Fruit fly (Drosophila melanogaster): ENCODE results near the gene Rcd4.

The Rcd4 gene

dm6 chr2L:8376717-8377116 is 5.9 kb upstream of the Rcd4 start, which contains the start of the genes CG13390 and CG17294 (continued):
- TF ChIP-seq klu (GFP tag; IDR thresholded peaks at IDR 0.05), result peak; percentile 99
- TF ChIP-seq Bdp1 (GFP tag; optimal IDR thresholded peaks at IDR 0.05), result peak; percentile 88
- peak; percentile 90 for TF ChIP-seq CG3995 (GFP tag; optimal IDR thresholded peaks at IDR 0.05)
- TF ChIP-seq wor (GFP tag; IDR thresholded peaks at IDR 0.05), result peak; percentile 99
- peak; percentile 99 for TF ChIP-seq CG5953 (GFP tag; IDR thresholded peaks at IDR 0.05)
- peak; percentile 91 for TF ChIP-seq CG13287 (GFP tag; IDR thresholded peaks at IDR 0.05; ENCODE audit: partially characterized antibody)
- peak; percentile 100 for TF ChIP-seq lab (GFP tag; optimal IDR thresholded peaks at IDR 0.05)
- TF ChIP-seq CG18764 (GFP tag; optimal IDR thresholded peaks at IDR 0.05), result peak; percentile 99
- peak; percentile 63 for TF ChIP-seq CG42726 (GFP tag; IDR thresholded peaks at IDR 0.05; ENCODE audit: partially characterized antibody)
- peak; percentile 87 for TF ChIP-seq CG7928 (GFP tag; optimal IDR thresholded peaks at IDR 0.05)
- TF ChIP-seq NC2β (GFP tag; optimal IDR thresholded peaks at IDR 0.05), result peak; percentile 90
- TF ChIP-seq NFAT (GFP tag; IDR thresholded peaks at IDR 0.05), result peak; percentile 100
- TF ChIP-seq crp (GFP tag; optimal IDR thresholded peaks at IDR 0.05), result peak; percentile 52 to 85
- TF ChIP-seq Dad (GFP tag; optimal IDR thresholded peaks at IDR 0.05), result peak; percentile 91
- peak; percentile 99 for TF ChIP-seq CG11247 (GFP tag; IDR thresholded peaks at IDR 0.05)
- peak; percentile 97 for TF ChIP-seq kni (GFP tag; optimal IDR thresholded peaks at IDR 0.05)
- peak; percentile 93 for TF ChIP-seq CG6654 (GFP tag; optimal IDR thresholded peaks at IDR 0.05)
- peak; percentile 98 for TF ChIP-seq CG4820 (GFP tag; optimal IDR thresholded peaks at IDR 0.05)
- peak; percentile 99 for TF ChIP-seq corto (GFP tag; optimal IDR thresholded peaks at IDR 0.05)
- TF ChIP-seq CG10462 (GFP tag; optimal IDR thresholded peaks at IDR 0.05), result peak; percentile 99
- TF ChIP-seq vnd (GFP tag; IDR thresholded peaks at IDR 0.05; ENCODE audit: partially characterized antibody), result peak; percentile 63
- peak; percentile 96 for TF ChIP-seq CG4707 (GFP tag; optimal IDR thresholded peaks at IDR 0.05)
- TF ChIP-seq CG11093 (GFP tag; IDR thresholded peaks at IDR 0.05), result peak; percentile 99
- peak; percentile 98 for TF ChIP-seq CG2875 (GFP tag; optimal IDR thresholded peaks at IDR 0.05)
- TF ChIP-seq HHEX (GFP tag; optimal IDR thresholded peaks at IDR 0.05), result peak; percentile 100
- TF ChIP-seq CG9876 (GFP tag; optimal IDR thresholded peaks at IDR 0.05), result peak; percentile 55
- peak; percentile 99 for TF ChIP-seq CG4730 (GFP tag; IDR thresholded peaks at IDR 0.05)
- peak; percentile 98 for TF ChIP-seq CG13123 (GFP tag; optimal IDR thresholded peaks at IDR 0.05)
- peak; percentile 100 for TF ChIP-seq CG12299 (tag; optimal IDR thresholded peaks at IDR 0.05)
- TF ChIP-seq gfzf (GFP tag; optimal IDR thresholded peaks at IDR 0.05), result no peak
- peak; percentile 99 for TF ChIP-seq CG12104 (GFP tag; optimal IDR thresholded peaks at IDR 0.05)
- peak; percentile 100 for TF ChIP-seq CG11085 (GFP tag; IDR thresholded peaks at IDR 0.05)
- TF ChIP-seq CG12769 (tag; optimal IDR thresholded peaks at IDR 0.05), result peak; percentile 99
- peak; percentile 97 for TF ChIP-seq CG6254 (GFP tag; optimal IDR thresholded peaks at IDR 0.05)
- TF ChIP-seq CG3065 (GFP tag; optimal IDR thresholded peaks at IDR 0.05), result peak; percentile 97
- peak; percentile 100 for TF ChIP-seq CG6765 (GFP tag; optimal IDR thresholded peaks at IDR 0.05)
- peak; percentile 79 for TF ChIP-seq pfk (GFP tag; optimal IDR thresholded peaks at IDR 0.05)
- TF ChIP-seq sug (tag; optimal IDR thresholded peaks at IDR 0.05), result peak; percentile 99
- peak; percentile 94 for TF ChIP-seq wek (GFP tag; optimal IDR thresholded peaks at IDR 0.05)
- peak; percentile 94 for TF ChIP-seq maf-S (GFP tag; optimal IDR thresholded peaks at IDR 0.05)
- peak; percentile 99 for TF ChIP-seq CrebB (tag; optimal IDR thresholded peaks at IDR 0.05)
- peak; percentile 99 for TF ChIP-seq H2.0 (GFP tag; IDR thresholded peaks at IDR 0.05)
- TF ChIP-seq Asciz (GFP tag; optimal IDR thresholded peaks at IDR 0.05), result peak; percentile 99
- TF ChIP-seq Sry-δ (GFP tag; optimal IDR thresholded peaks at IDR 0.05), result peak; percentile 63
- TF ChIP-seq CG12155 (GFP tag; optimal IDR thresholded peaks at IDR 0.05), result peak; percentile 99
- TF ChIP-seq bsh (GFP tag; optimal IDR thresholded peaks at IDR 0.05), result peak; percentile 97 to 100
- peak; percentile 92 for TF ChIP-seq crol (GFP tag; IDR thresholded peaks at IDR 0.05)
- TF ChIP-seq CG12391 (tag; optimal IDR thresholded peaks at IDR 0.05), result peak; percentile 100
- peak; percentile 99 for TF ChIP-seq dimm (GFP tag; IDR thresholded peaks at IDR 0.05)
- peak; percentile 77 for TF ChIP-seq shn (GFP tag; optimal IDR thresholded peaks at IDR 0.05)

Data from whole organism, embryonic.